Worm (Caenorhabditis elegans) whole organism, midembryonic: Measurements from ENCODE around the gene pqn-36.

Source experiments
- T22C8.4 ChIP-seq: fragments of 200-800 bp; sonication (Bioruptor generic); IDR thresholded peaks from 2 replicates; pipeline ENCODE4 v1.3.6; 2022; ENCODE audit warnings: missing genetic modification characterization, missing compliant biosample characterization
- cog-1 ChIP-seq: sonication (generic microtip); optimal IDR thresholded peaks from 2 replicates; lab custom pipeline; 2016; ENCODE audit warnings: missing genetic modification characterization, missing compliant biosample characterization
- flt-1 ChIP-seq: fragments of 200-800 bp; sonication (Bioruptor generic); IDR thresholded peaks from 2 replicates; pipeline ENCODE4 v1.3.6; 2022; ENCODE audit warnings: missing genetic modification characterization, missing compliant biosample characterization
- klf-2 ChIP-seq: fragments of 200-800 bp; sonication (Bioruptor generic); conservative IDR thresholded peaks from 2 replicates; pipeline ENCODE4 v1.3.6; 2022; ENCODE audit warnings: missing genetic modification reagents, missing genetic modification characterization, missing compliant biosample characterization
- med-1 ChIP-seq: sonication (generic microtip); optimal IDR thresholded peaks from 2 replicates; lab custom pipeline; 2017; ENCODE audit warnings: missing genetic modification characterization, mild to moderate bottlenecking, missing compliant biosample characterization, antibody characterized with exemption, missing genetic modification reagents; ENCODE audit not compliant: insufficient read depth
- ref-1 ChIP-seq: fragments of 200-800 bp; sonication (Bioruptor generic); conservative IDR thresholded peaks from 2 replicates; pipeline ENCODE4 v1.3.6; 2022; ENCODE audit warnings: missing genetic modification reagents, missing genetic modification characterization, missing compliant biosample characterization
- tab-1 ChIP-seq: fragments of 200-800 bp; sonication (Bioruptor generic); IDR thresholded peaks from 2 replicates; pipeline ENCODE4 v1.3.6; 2022; ENCODE audit warnings: missing genetic modification characterization, missing compliant biosample characterization
- ztf-23 ChIP-seq: fragments of 200-800 bp; sonication (Bioruptor generic); IDR thresholded peaks from 2 replicates; pipeline ENCODE4 v1.3.6; 2022; ENCODE audit warnings: missing genetic modification reagents, missing genetic modification characterization, missing compliant biosample characterization
- ztf-29 ChIP-seq: fragments of 200-800 bp; sonication (Bioruptor generic); IDR thresholded peaks from 2 replicates; pipeline ENCODE4 v1.3.6; 2022; ENCODE audit warnings: missing genetic modification reagents, missing genetic modification characterization, missing compliant biosample characterization

Gene pqn-36

ce11 chrX:15388259-15388658 lies 27.0 kb downstream of the pqn-36 start:
- no peak for TF ChIP-seq cog-1
- TF ChIP-seq ztf-29 (GFP tag; lab: Robert Waterston, UW), result no peak
- no peak for TF ChIP-seq flt-1 (GFP tag; lab: Robert Waterston, UW)
- no peak for TF ChIP-seq tab-1
- no peak for TF ChIP-seq T22C8.4 (GFP tag; lab: Robert Waterston, UW)
- no peak for TF ChIP-seq klf-2 (GFP tag; lab: Robert Waterston, UW)
- no peak for TF ChIP-seq ref-1 (GFP tag; lab: Robert Waterston, UW)
- TF ChIP-seq ztf-23 (GFP tag; lab: Robert Waterston, UW), result no peak
- TF ChIP-seq med-1 (GFP tag; lab: Kevin White, UChicago), result no peak

ce11 chrX:15385807-15386349 lies 29.4 kb downstream of the pqn-36 start:
- TF ChIP-seq klf-2 (GFP tag; lab: Robert Waterston, UW) (no peak), flt-1 (GFP tag; lab: Robert Waterston, UW) (no peak), tab-1 (no peak), cog-1 (no peak)

ce11 chrX:15385379-15385778 lies 29.9 kb downstream of the pqn-36 start:
- TF ChIP-seq ztf-29 (GFP tag; lab: Robert Waterston, UW) (no peak), klf-2 (GFP tag; lab: Robert Waterston, UW) (no peak), T22C8.4 (GFP tag; lab: Robert Waterston, UW) (no peak), tab-1 (no peak)

- TF ChIP-seq ztf-23 (GFP tag; lab: Robert Waterston, UW), result no peak
- no peak for TF ChIP-seq flt-1 (GFP tag; lab: Robert Waterston, UW)
- TF ChIP-seq tab-1, result no peak
- no peak for TF ChIP-seq ref-1 (GFP tag; lab: Robert Waterston, UW)
Measured at ce11 chrX:15384090-15384624, 31.1 kb downstream of the pqn-36 start.

ce11 chrX:15382914-15383313 lies 32.4 kb downstream of the pqn-36 start:
- TF ChIP-seq med-1 (GFP tag; lab: Kevin White, UChicago) (no peak), ztf-23 (GFP tag; lab: Robert Waterston, UW) (no peak), T22C8.4 (GFP tag; lab: Robert Waterston, UW) (no peak), ztf-29 (GFP tag; lab: Robert Waterston, UW) (no peak), ref-1 (GFP tag; lab: Robert Waterston, UW) (no peak), cog-1 (no peak), flt-1 (GFP tag; lab: Robert Waterston, UW) (no peak), tab-1 (no peak), klf-2 (GFP tag; lab: Robert Waterston, UW) (no peak)

ce11 chrX:15382256-15382655 lies 33.0 kb downstream of the pqn-36 start:
- TF ChIP-seq tab-1, result no peak
- TF ChIP-seq flt-1 (GFP tag; lab: Robert Waterston, UW), result no peak
- no peak for TF ChIP-seq cog-1
- no peak for TF ChIP-seq ref-1 (GFP tag; lab: Robert Waterston, UW)
- TF ChIP-seq ztf-23 (GFP tag; lab: Robert Waterston, UW), result no peak
- no peak for TF ChIP-seq med-1 (GFP tag; lab: Kevin White, UChicago)
- TF ChIP-seq ztf-29 (GFP tag; lab: Robert Waterston, UW), result no peak
- no peak for TF ChIP-seq klf-2 (GFP tag; lab: Robert Waterston, UW)
- no peak for TF ChIP-seq T22C8.4 (GFP tag; lab: Robert Waterston, UW)

- TF ChIP-seq klf-2 (GFP tag; lab: Robert Waterston, UW), result no peak
- no peak for TF ChIP-seq med-1 (GFP tag; lab: Kevin White, UChicago)
- no peak for TF ChIP-seq flt-1 (GFP tag; lab: Robert Waterston, UW)
- no peak for TF ChIP-seq tab-1
- TF ChIP-seq ref-1 (GFP tag; lab: Robert Waterston, UW), result no peak
- no peak for TF ChIP-seq T22C8.4 (GFP tag; lab: Robert Waterston, UW)
- no peak for TF ChIP-seq cog-1
- no peak for TF ChIP-seq ztf-29 (GFP tag; lab: Robert Waterston, UW)
- no peak for TF ChIP-seq ztf-23 (GFP tag; lab: Robert Waterston, UW)
Measured at ce11 chrX:15381486-15381885, 33.8 kb downstream of the pqn-36 start.

- TF ChIP-seq med-1 (GFP tag; lab: Kevin White, UChicago), result no peak
- TF ChIP-seq cog-1, result no peak
- TF ChIP-seq ztf-23 (GFP tag; lab: Robert Waterston, UW), result no peak
Measured at ce11 chrX:15380437-15380836, 34.9 kb downstream of the pqn-36 start.

ce11 chrX:15379882-15380281 lies 35.4 kb downstream of the pqn-36 start:
- TF ChIP-seq ztf-23 (GFP tag; lab: Robert Waterston, UW), result no peak

- TF ChIP-seq tab-1, result no peak
- no peak for TF ChIP-seq ref-1 (GFP tag; lab: Robert Waterston, UW)
- TF ChIP-seq ztf-23 (GFP tag; lab: Robert Waterston, UW), result no peak
- TF ChIP-seq med-1 (GFP tag; lab: Kevin White, UChicago), result no peak
- TF ChIP-seq flt-1 (GFP tag; lab: Robert Waterston, UW), result no peak
- TF ChIP-seq cog-1, result no peak
- no peak for TF ChIP-seq ztf-29 (GFP tag; lab: Robert Waterston, UW)
- TF ChIP-seq T22C8.4 (GFP tag; lab: Robert Waterston, UW), result no peak
Measured at ce11 chrX:15377724-15378123, 37.6 kb downstream of the pqn-36 start, which contains the start of gene svh-5. Gene svh-5 (minus strand): TSS chrX:15377824.
